Worm (Caenorhabditis elegans): ENCODE results near the gene C27A7.6.

Gene C27A7.6

ce11 chrV:12159975-12160374 is 29.4 kb upstream of the C27A7.6 start:
- no peak for TF ChIP-seq aly-1 (tag; optimal IDR thresholded peaks at IDR 0.05)
- no peak for TF ChIP-seq tra-4 (tag; optimal IDR thresholded peaks at IDR 0.05)
- no peak for TF ChIP-seq pes-1 (GFP tag; IDR thresholded peaks at IDR 0.05)
- no peak for TF ChIP-seq hmbx-1 (tag; optimal IDR thresholded peaks at IDR 0.05)
- TF ChIP-seq ets-7 (tag; optimal IDR thresholded peaks at IDR 0.05), result no peak
- no peak for TF ChIP-seq sea-1 (GFP tag; conservative IDR thresholded peaks at IDR 0.05)
- TF ChIP-seq ama-1 (optimal IDR thresholded peaks at IDR 0.05), result no peak
- no peak for TF ChIP-seq hmg-4 (GFP tag; optimal IDR thresholded peaks at IDR 0.05)
- no peak for TF ChIP-seq B0310.2 (tag; optimal IDR thresholded peaks at IDR 0.05)
- no peak for TF ChIP-seq ceh-36 (tag; optimal IDR thresholded peaks at IDR 0.05)
- no peak for TF ChIP-seq F13C5.2 (tag; optimal IDR thresholded peaks at IDR 0.05)
- no peak for TF ChIP-seq ceh-13 (GFP tag; optimal IDR thresholded peaks at IDR 0.05)
- no peak for TF ChIP-seq tbx-11 (GFP tag; IDR thresholded peaks at IDR 0.05)
- no peak for TF ChIP-seq tbx-37 (GFP tag; conservative IDR thresholded peaks at IDR 0.05)
- TF ChIP-seq flt-1 (GFP tag; IDR thresholded peaks at IDR 0.05), result no peak

ce11 chrV:12158377-12158776 is 27.8 kb upstream of the C27A7.6 start:
- no peak for TF ChIP-seq hmbx-1 (tag; optimal IDR thresholded peaks at IDR 0.05)

- TF ChIP-seq tbx-37 (GFP tag; conservative IDR thresholded peaks at IDR 0.05) (no peak), ceh-36 (tag; optimal IDR thresholded peaks at IDR 0.05) (no peak), hnd-1 (tag; optimal IDR thresholded peaks at IDR 0.05) (no peak), scrt-1 (GFP tag; IDR thresholded peaks at IDR 0.05) (no peak), pes-1 (GFP tag; IDR thresholded peaks at IDR 0.05) (no peak), ets-7 (tag; optimal IDR thresholded peaks at IDR 0.05) (no peak)
Measured at ce11 chrV:12154554-12154953, 24.0 kb upstream of the C27A7.6 start, which contains the start of gene C27A7.9. Gene C27A7.9, minus strand, starts transcription at chrV:12154654.

ce11 chrV:12153784-12154183 is 23.2 kb upstream of the C27A7.6 start:
- TF ChIP-seq B0310.2 (tag; optimal IDR thresholded peaks at IDR 0.05) (no peak), F13C5.2 (tag; optimal IDR thresholded peaks at IDR 0.05) (no peak), flt-1 (GFP tag; IDR thresholded peaks at IDR 0.05) (no peak), tbx-37 (GFP tag; conservative IDR thresholded peaks at IDR 0.05) (no peak), hmbx-1 (tag; optimal IDR thresholded peaks at IDR 0.05) (no peak), hnd-1 (tag; optimal IDR thresholded peaks at IDR 0.05) (no peak), ets-7 (tag; optimal IDR thresholded peaks at IDR 0.05) (no peak), tra-4 (tag; optimal IDR thresholded peaks at IDR 0.05) (no peak)

- TF ChIP-seq sea-1 (GFP tag; conservative IDR thresholded peaks at IDR 0.05) (no peak), scrt-1 (GFP tag; IDR thresholded peaks at IDR 0.05) (no peak), tbx-11 (GFP tag; IDR thresholded peaks at IDR 0.05) (no peak), ceh-36 (tag; optimal IDR thresholded peaks at IDR 0.05) (no peak), pes-1 (GFP tag; IDR thresholded peaks at IDR 0.05) (no peak), hnd-1 (tag; optimal IDR thresholded peaks at IDR 0.05) (no peak), tbx-37 (GFP tag; conservative IDR thresholded peaks at IDR 0.05) (no peak), ama-1 (optimal IDR thresholded peaks at IDR 0.05) (no peak), aly-1 (tag; optimal IDR thresholded peaks at IDR 0.05) (no peak), ceh-13 (GFP tag; optimal IDR thresholded peaks at IDR 0.05) (no peak), ets-7 (tag; optimal IDR thresholded peaks at IDR 0.05) (no peak), tra-4 (tag; optimal IDR thresholded peaks at IDR 0.05) (no peak)
Measured at ce11 chrV:12152857-12153256, 22.3 kb upstream of the C27A7.6 start, which contains the start of gene C27A7.8. Gene C27A7.8, plus strand, starts transcription at chrV:12153157.

- TF ChIP-seq scrt-1 (GFP tag; IDR thresholded peaks at IDR 0.05) (no peak), tra-4 (tag; optimal IDR thresholded peaks at IDR 0.05) (no peak), pes-1 (GFP tag; IDR thresholded peaks at IDR 0.05) (no peak), tbx-37 (GFP tag; conservative IDR thresholded peaks at IDR 0.05) (no peak), ceh-36 (tag; optimal IDR thresholded peaks at IDR 0.05) (no peak), hnd-1 (tag; optimal IDR thresholded peaks at IDR 0.05) (no peak), tbx-11 (GFP tag; IDR thresholded peaks at IDR 0.05) (no peak)
Measured at ce11 chrV:12150607-12151006, 20.0 kb upstream of the C27A7.6 start, which contains the start of gene che-11. Gene che-11, minus strand, starts transcription at chrV:12150707.

ce11 chrV:12140625-12141024 is 10.0 kb upstream of the C27A7.6 start, which contains the start of gene C27A7.3:
Gene C27A7.3, plus strand, starts transcription at chrV:12140925.
- no peak for TF ChIP-seq ama-1 (optimal IDR thresholded peaks at IDR 0.05)
- no peak for TF ChIP-seq tbx-37 (GFP tag; conservative IDR thresholded peaks at IDR 0.05)
- TF ChIP-seq scrt-1 (GFP tag; IDR thresholded peaks at IDR 0.05), result no peak
- no peak for TF ChIP-seq flt-1 (GFP tag; IDR thresholded peaks at IDR 0.05)
- TF ChIP-seq sea-1 (GFP tag; conservative IDR thresholded peaks at IDR 0.05), result no peak
- TF ChIP-seq tra-4 (tag; optimal IDR thresholded peaks at IDR 0.05), result no peak
- TF ChIP-seq hnd-1 (tag; optimal IDR thresholded peaks at IDR 0.05), result no peak
- no peak for TF ChIP-seq pes-1 (GFP tag; IDR thresholded peaks at IDR 0.05)
- no peak for TF ChIP-seq F13C5.2 (tag; optimal IDR thresholded peaks at IDR 0.05)
- no peak for TF ChIP-seq ets-7 (tag; optimal IDR thresholded peaks at IDR 0.05)
- TF ChIP-seq B0310.2 (tag; optimal IDR thresholded peaks at IDR 0.05), result no peak
- no peak for TF ChIP-seq ceh-13 (GFP tag; optimal IDR thresholded peaks at IDR 0.05)
- no peak for TF ChIP-seq hmbx-1 (tag; optimal IDR thresholded peaks at IDR 0.05)
- no peak for TF ChIP-seq tbx-11 (GFP tag; IDR thresholded peaks at IDR 0.05)
- no peak for TF ChIP-seq aly-1 (tag; optimal IDR thresholded peaks at IDR 0.05)
- no peak for TF ChIP-seq hmg-4 (GFP tag; optimal IDR thresholded peaks at IDR 0.05)
- TF ChIP-seq ceh-36 (tag; optimal IDR thresholded peaks at IDR 0.05), result no peak

- TF ChIP-seq tbx-37 (GFP tag; conservative IDR thresholded peaks at IDR 0.05) (no peak), ama-1 (optimal IDR thresholded peaks at IDR 0.05) (no peak), flt-1 (GFP tag; IDR thresholded peaks at IDR 0.05) (no peak), F13C5.2 (tag; optimal IDR thresholded peaks at IDR 0.05) (no peak), ceh-13 (GFP tag; optimal IDR thresholded peaks at IDR 0.05) (no peak), hnd-1 (tag; optimal IDR thresholded peaks at IDR 0.05) (no peak), hmg-4 (GFP tag; optimal IDR thresholded peaks at IDR 0.05) (no peak), ets-7 (tag; optimal IDR thresholded peaks at IDR 0.05) (no peak), scrt-1 (GFP tag; IDR thresholded peaks at IDR 0.05) (no peak), aly-1 (tag; optimal IDR thresholded peaks at IDR 0.05) (no peak)
Measured at ce11 chrV:12137942-12138341, 7.4 kb upstream of the C27A7.6 start.
